Fruit fly (Drosophila melanogaster) whole organism, embryonic: ENCODE measurements around the gene Ccp84Ad.

Experiments
- Ada2b ChIP-seq: fragments of 200-800 bp; sonication (Bioruptor generic); IDR thresholded peaks from 2 replicates; pipeline ENCODE4 v1.3.6; 2022; ENCODE audit warnings: missing biosample characterization, missing genetic modification characterization
- Atf6 ChIP-seq: fragments of 200-800 bp; sonication (Bioruptor generic); IDR thresholded peaks from 2 replicates; pipeline ENCODE4 v1.3.6; 2022; ENCODE audit warnings: missing biosample characterization, missing genetic modification characterization
- CG10431 ChIP-seq: fragments of 200-800 bp; sonication (Bioruptor generic); optimal IDR thresholded peaks from 3 replicates; lab custom pipeline; 2018; ENCODE audit warnings: missing biosample characterization, mild to moderate bottlenecking, missing genetic modification characterization
- CG10565 ChIP-seq: fragments of 200-800 bp; sonication (Bioruptor generic); optimal IDR thresholded peaks from 3 replicates; lab custom pipeline; 2016; ENCODE audit warnings: missing biosample characterization, mild to moderate bottlenecking, missing genetic modification characterization
- CG11093 ChIP-seq: fragments of 200-800 bp; sonication (Bioruptor generic); IDR thresholded peaks from 3 replicates; pipeline ENCODE4 v1.3.6; 2022; ENCODE audit warnings: missing biosample characterization, missing genetic modification characterization
- CG13894 ChIP-seq: fragments of 200-800 bp; sonication (Bioruptor generic); optimal IDR thresholded peaks from 3 replicates; lab custom pipeline; 2018; ENCODE audit warnings: missing biosample characterization, mild to moderate bottlenecking, missing genetic modification characterization, moderate library complexity
- CG14441 ChIP-seq: fragments of 200-800 bp; sonication (Bioruptor generic); IDR thresholded peaks from 2 replicates; pipeline ENCODE4 v1.3.6; 2022; ENCODE audit warnings: missing biosample characterization, missing genetic modification characterization
- CG1529 ChIP-seq: fragments of 200-800 bp; sonication (Bioruptor generic); optimal IDR thresholded peaks from 3 replicates; lab custom pipeline; 2018; ENCODE audit warnings: missing biosample characterization, missing genetic modification characterization
- CG15696 ChIP-seq: fragments of 200-800 bp; sonication (Bioruptor generic); optimal IDR thresholded peaks from 2 replicates; lab custom pipeline; 2019; ENCODE audit warnings: missing biosample characterization, mild to moderate bottlenecking, missing genetic modification characterization, moderate library complexity
- CG1603 ChIP-seq: fragments of 200-800 bp; sonication (Bioruptor generic); optimal IDR thresholded peaks from 2 replicates; lab custom pipeline; 2019; ENCODE audit warnings: missing biosample characterization, mild to moderate bottlenecking, missing genetic modification characterization, moderate library complexity
- CG16815 ChIP-seq: fragments of 200-800 bp; sonication (Bioruptor generic); optimal IDR thresholded peaks from 3 replicates; lab custom pipeline; 2017; ENCODE audit warnings: missing biosample characterization, mild to moderate bottlenecking, missing genetic modification characterization
- CG1792 ChIP-seq: fragments of 200-800 bp; sonication (Bioruptor generic); optimal IDR thresholded peaks from 2 replicates; lab custom pipeline; 2016; ENCODE audit warnings: missing biosample characterization, missing genetic modification characterization
- CG18011 ChIP-seq: fragments of 200-800 bp; sonication (Bioruptor generic); optimal IDR thresholded peaks from 2 replicates; lab custom pipeline; 2017; ENCODE audit warnings: missing biosample characterization, missing genetic modification characterization, mild to moderate bottlenecking, moderate library complexity, missing genotype
- CG18476 ChIP-seq: fragments of 200-800 bp; sonication (Bioruptor generic); optimal IDR thresholded peaks from 2 replicates; lab custom pipeline; 2016; ENCODE audit warnings: missing biosample characterization, mild to moderate bottlenecking, missing genetic modification characterization
- CG2116 ChIP-seq: fragments of 200-800 bp; sonication (Bioruptor generic); optimal IDR thresholded peaks from 3 replicates; lab custom pipeline; 2018; ENCODE audit warnings: missing biosample characterization, mild to moderate bottlenecking, missing genetic modification characterization
- CG2199 ChIP-seq: fragments of 200-800 bp; sonication (Bioruptor generic); IDR thresholded peaks from 3 replicates; pipeline ENCODE4 v1.3.6; 2022; ENCODE audit warnings: missing biosample characterization, missing genetic modification characterization
- CG3163 ChIP-seq: fragments of 200-800 bp; sonication (Bioruptor generic); optimal IDR thresholded peaks from 3 replicates; lab custom pipeline; 2016; ENCODE audit warnings: missing biosample characterization, missing genetic modification characterization
- CG3838 ChIP-seq: fragments of 200-800 bp; sonication (Bioruptor generic); optimal IDR thresholded peaks from 3 replicates; lab custom pipeline; 2016; ENCODE audit warnings: missing biosample characterization, missing genetic modification characterization
- CG4617 ChIP-seq: fragments of 200-800 bp; sonication (Bioruptor generic); optimal IDR thresholded peaks from 3 replicates; lab custom pipeline; 2016; ENCODE audit warnings: missing biosample characterization, missing genetic modification characterization, borderline replicate concordance
- CG7556 ChIP-seq: fragments of 200-800 bp; sonication (Bioruptor generic); optimal IDR thresholded peaks from 2 replicates; lab custom pipeline; 2017; ENCODE audit warnings: missing biosample characterization, mild to moderate bottlenecking, missing genetic modification characterization
- CG7963 ChIP-seq: fragments of 200-800 bp; sonication (Bioruptor generic); IDR thresholded peaks from 3 replicates; pipeline ENCODE4 v1.3.6; 2022; ENCODE audit warnings: missing biosample characterization, missing genetic modification characterization; ENCODE audit not compliant: partially characterized antibody
- Dll ChIP-seq: fragments of 200-800 bp; sonication (Bioruptor generic); IDR thresholded peaks from 4 replicates; pipeline ENCODE4 v1.3.6; 2022; ENCODE audit warnings: missing biosample characterization, missing genetic modification characterization; ENCODE audit not compliant: partially characterized antibody
- Dref ChIP-seq: fragments of 200-800 bp; sonication (Bioruptor generic); IDR thresholded peaks from 2 replicates; pipeline ENCODE4 v1.3.6; 2022; ENCODE audit warnings: missing biosample characterization, missing genetic modification characterization
- Fer2 ChIP-seq: fragments of 200-800 bp; sonication (Bioruptor generic); optimal IDR thresholded peaks from 2 replicates; lab custom pipeline; 2018; ENCODE audit warnings: missing biosample characterization, mild to moderate bottlenecking, missing genetic modification characterization, moderate library complexity
- Fer3 ChIP-seq: fragments of 200-800 bp; sonication (Bioruptor generic); optimal IDR thresholded peaks from 2 replicates; lab custom pipeline; 2018; ENCODE audit warnings: missing biosample characterization, mild to moderate bottlenecking, missing genetic modification characterization, moderate library complexity
- GATAe ChIP-seq: fragments of 200-800 bp; sonication (Bioruptor generic); conservative IDR thresholded peaks from 2 replicates; pipeline ENCODE4 v1.3.6; 2022; ENCODE audit warnings: missing biosample characterization, missing genetic modification characterization
- Kr ChIP-seq: fragments of 200-800 bp; sonication (Bioruptor generic); optimal IDR thresholded peaks from 2 replicates; lab custom pipeline; 2017; ENCODE audit warnings: missing biosample characterization, mild to moderate bottlenecking, missing genetic modification characterization
- MBD-R2 ChIP-seq: fragments of 200-800 bp; sonication (Bioruptor generic); IDR thresholded peaks from 2 replicates; pipeline ENCODE4 v1.3.6; 2022; ENCODE audit warnings: missing biosample characterization, missing genetic modification characterization
- Mad ChIP-seq: fragments of 200-800 bp; sonication (Bioruptor generic); optimal IDR thresholded peaks from 2 replicates; lab custom pipeline; 2016; ENCODE audit warnings: missing biosample characterization, missing genetic modification characterization
- Mes4 ChIP-seq: fragments of 200-800 bp; sonication (Bioruptor generic); optimal IDR thresholded peaks from 2 replicates; lab custom pipeline; 2016; ENCODE audit warnings: missing biosample characterization, missing genetic modification characterization
- PHDP ChIP-seq: fragments of 200-800 bp; sonication (Bioruptor generic); optimal IDR thresholded peaks from 3 replicates; lab custom pipeline; 2018; ENCODE audit warnings: missing biosample characterization, mild to moderate bottlenecking, missing genetic modification characterization, moderate library complexity
- Sox100B ChIP-seq: fragments of 200-800 bp; sonication (Bioruptor generic); optimal IDR thresholded peaks from 3 replicates; lab custom pipeline; 2018; ENCODE audit warnings: missing biosample characterization, mild to moderate bottlenecking, missing genetic modification characterization
- Trl ChIP-seq, 3 experiments: fragments of >200 bp in 2 of 3; fragments of 200-800 bp in 1 of 3; sonication (Bioruptor generic) in 1 of 3; optimal IDR thresholded peaks; 2 replicates in 1 of 3; 3 replicates in 2 of 3; lab custom pipeline; 2016 to 2017; ENCODE audit warnings: missing biosample characterization in 1 of 3, missing genetic modification characterization in 1 of 3
- ac ChIP-seq: fragments of 200-800 bp; sonication (Bioruptor generic); optimal IDR thresholded peaks from 3 replicates; lab custom pipeline; 2017; ENCODE audit warnings: missing biosample characterization, mild to moderate bottlenecking, missing genetic modification characterization
- cato ChIP-seq: fragments of 200-800 bp; sonication (Bioruptor generic); optimal IDR thresholded peaks from 2 replicates; lab custom pipeline; 2016; ENCODE audit warnings: missing biosample characterization, missing genetic modification characterization, borderline replicate concordance
- dan ChIP-seq: fragments of 200-800 bp; sonication (Bioruptor generic); IDR thresholded peaks from 2 replicates; pipeline ENCODE4 v1.3.6; 2022; ENCODE audit warnings: missing biosample characterization, missing genetic modification characterization
- danr ChIP-seq: fragments of 200-800 bp; sonication (Bioruptor generic); IDR thresholded peaks from 2 replicates; pipeline ENCODE4 v1.3.6; 2022; ENCODE audit warnings: missing biosample characterization, missing genetic modification characterization
- fu2 ChIP-seq: fragments of 200-800 bp; sonication (Bioruptor generic); optimal IDR thresholded peaks from 2 replicates; lab custom pipeline; 2016; ENCODE audit warnings: missing biosample characterization, missing genetic modification characterization
- gcm ChIP-seq: fragments of 200-800 bp; sonication (Bioruptor generic); optimal IDR thresholded peaks from 2 replicates; lab custom pipeline; 2019; ENCODE audit warnings: missing biosample characterization, mild to moderate bottlenecking, missing genetic modification characterization, moderate library complexity
- inv ChIP-seq: fragments of 200-800 bp; sonication (Bioruptor generic); IDR thresholded peaks from 2 replicates; pipeline ENCODE4 v1.3.6; 2022; ENCODE audit warnings: missing biosample characterization, missing genetic modification characterization; ENCODE audit not compliant: partially characterized antibody
- jigr1 ChIP-seq: fragments of 200-800 bp; sonication (Bioruptor generic); IDR thresholded peaks from 3 replicates; pipeline ENCODE4 v1.3.6; 2022; ENCODE audit warnings: missing biosample characterization, missing genetic modification characterization
- jing ChIP-seq: fragments of 200-800 bp; sonication (Bioruptor generic); optimal IDR thresholded peaks from 2 replicates; lab custom pipeline; 2018; ENCODE audit warnings: missing biosample characterization, mild to moderate bottlenecking, missing genetic modification characterization
- kni ChIP-seq: fragments of 200-800 bp; sonication (Bioruptor generic); optimal IDR thresholded peaks from 3 replicates; lab custom pipeline; 2017; ENCODE audit warnings: mild to moderate bottlenecking, missing biosample characterization, missing genetic modification reagents, missing genetic modification characterization
- nerfin-2 ChIP-seq: fragments of 200-800 bp; sonication (Bioruptor generic); IDR thresholded peaks from 2 replicates; pipeline ENCODE4 v1.3.6; 2022; ENCODE audit warnings: missing biosample characterization, missing genetic modification characterization; ENCODE audit not compliant: partially characterized antibody
- odd ChIP-seq: fragments of 200-800 bp; sonication (Bioruptor generic); optimal IDR thresholded peaks from 2 replicates; lab custom pipeline; 2017; ENCODE audit warnings: missing biosample characterization, mild to moderate bottlenecking, missing genetic modification characterization
- slp2 ChIP-seq: fragments of 200-800 bp; sonication (Bioruptor generic); optimal IDR thresholded peaks from 2 replicates; lab custom pipeline; 2016; ENCODE audit warnings: missing biosample characterization, missing genetic modification characterization
- ssp ChIP-seq: fragments of 200-800 bp; sonication (Bioruptor generic); IDR thresholded peaks from 2 replicates; pipeline ENCODE4 v1.3.6; 2022; ENCODE audit warnings: missing biosample characterization, missing genetic modification characterization
- stwl ChIP-seq: fragments of 200-800 bp; sonication (Bioruptor generic); optimal IDR thresholded peaks from 3 replicates; lab custom pipeline; 2018; ENCODE audit warnings: missing biosample characterization, mild to moderate bottlenecking, missing genetic modification characterization, moderate library complexity
- usp ChIP-seq: fragments of >200 bp; optimal IDR thresholded peaks from 2 replicates; lab custom pipeline; 2017; ENCODE audit warnings: missing biosample characterization, missing genetic modification characterization
- zen2 ChIP-seq: fragments of 200-800 bp; sonication (Bioruptor generic); IDR thresholded peaks from 3 replicates; pipeline ENCODE4 v1.3.6; 2022; ENCODE audit warnings: missing biosample characterization, missing genetic modification characterization; ENCODE audit not compliant: partially characterized antibody

Ccp84Ad gene

dm6 chr3R:6723537-6724171, 31.1 kb downstream of the Ccp84Ad start (continued):
- no peak for TF ChIP-seq MBD-R2 (GFP tag; lab: Robert Waterston, UW)
- TF ChIP-seq stwl (tag; lab: Kevin White, UChicago) = no peak
- no peak for TF ChIP-seq Ada2b (GFP tag; lab: Robert Waterston, UW)
- TF ChIP-seq slp2 (GFP tag; lab: Kevin White, UChicago) = no peak
- no peak for TF ChIP-seq CG18011
- peak; percentile 1 for TF ChIP-seq CG16815
- TF ChIP-seq CG11093 (GFP tag; lab: Robert Waterston, UW) = no peak
- TF ChIP-seq fu2 (GFP tag; lab: Kevin White, UChicago) = no peak
- TF ChIP-seq Atf6 (GFP tag; lab: Robert Waterston, UW) = no peak
- TF ChIP-seq CG10431 (GFP tag; lab: Kevin White, UChicago) = no peak
- TF ChIP-seq nerfin-2 (GFP tag; lab: Robert Waterston, UW) = no peak
- no peak for TF ChIP-seq CG18476 (GFP tag; lab: Kevin White, UChicago)
- TF ChIP-seq Trl (optimal IDR thresholded peaks at IDR 0.05; lab: Kevin White, UChicago) = no peak
- no peak for TF ChIP-seq Trl (GFP tag; optimal IDR thresholded peaks at IDR 0.05; lab: Kevin White, UChicago)
- no peak for TF ChIP-seq CG2199 (GFP tag; lab: Robert Waterston, UW)
- TF ChIP-seq GATAe = no peak
- TF ChIP-seq Sox100B (GFP tag; lab: Kevin White, UChicago) = peak; percentile 56
- no peak for TF ChIP-seq CG13894 (tag; lab: Kevin White, UChicago)
- no peak for TF ChIP-seq Mad
- no peak for TF ChIP-seq usp (GFP tag; lab: Kevin White, UChicago)
- no peak for TF ChIP-seq danr (GFP tag; lab: Robert Waterston, UW)
- no peak for TF ChIP-seq Fer2 (tag; lab: Kevin White, UChicago)
- no peak for TF ChIP-seq CG10565 (GFP tag; lab: Kevin White, UChicago)
- peak; percentile 49 for TF ChIP-seq CG1603
- no peak for TF ChIP-seq CG1792 (GFP tag; lab: Kevin White, UChicago)
- no peak for TF ChIP-seq jing
- TF ChIP-seq CG1529 (GFP tag; lab: Kevin White, UChicago) = peak; percentile 19
- no peak for TF ChIP-seq Dref (GFP tag; lab: Robert Waterston, UW)
- peak; percentile 1 for TF ChIP-seq ac (GFP tag; lab: Kevin White, UChicago)
- TF ChIP-seq jigr1 (GFP tag; lab: Robert Waterston, UW) = no peak
- no peak for TF ChIP-seq Mes4 (GFP tag; lab: Kevin White, UChicago)
- no peak for TF ChIP-seq CG7963 (GFP tag; lab: Robert Waterston, UW)
- TF ChIP-seq Dll (GFP tag; lab: Robert Waterston, UW) = no peak
- peak; percentile 51 for TF ChIP-seq CG7556 (GFP tag; lab: Kevin White, UChicago)
- TF ChIP-seq zen2 = no peak
- TF ChIP-seq ssp = no peak
- TF ChIP-seq PHDP (tag; lab: Kevin White, UChicago) = no peak
- TF ChIP-seq kni (GFP tag; lab: Kevin White, UChicago) = no peak
- TF ChIP-seq CG14441 = 0 out of 2 replicates have a peak, but pooled peaks have one; percentile 34
- TF ChIP-seq odd (GFP tag; lab: Kevin White, UChicago) = peak; percentile 9
- no peak for TF ChIP-seq CG3838
- TF ChIP-seq dan (GFP tag; lab: Robert Waterston, UW) = no peak
- TF ChIP-seq inv (GFP tag; lab: Robert Waterston, UW) = no peak
- no peak for TF ChIP-seq CG4617 (GFP tag; lab: Kevin White, UChicago)
- TF ChIP-seq CG2116 (GFP tag; lab: Kevin White, UChicago) = no peak
- peak; percentile 72 for TF ChIP-seq CG15696 (tag; lab: Kevin White, UChicago)
- TF ChIP-seq gcm (GFP tag; lab: Kevin White, UChicago) = no peak
- TF ChIP-seq CG3163 (GFP tag; lab: Kevin White, UChicago) = no peak
- no peak for TF ChIP-seq cato (GFP tag; lab: Kevin White, UChicago)
- TF ChIP-seq Kr (GFP tag; lab: Kevin White, UChicago) = peak; percentile 48
- TF ChIP-seq Fer3 (tag; lab: Kevin White, UChicago) = no peak
